Worm (Caenorhabditis elegans) whole organism, L1 larva: ENCODE data around the gene daf-18.

Experiments
- egl-27 ChIP-seq, 2 experiments: fragments of 150-350 bp in 1 of 2; sonication (generic microtip); optimal IDR thresholded peaks; 3 replicates each; lab custom pipeline; 2017 to 2018; ENCODE audit warnings: missing biosample characterization in 2 of 2, missing genetic modification characterization in 2 of 2, missing genetic modification reagents in 2 of 2
- mdl-1 ChIP-seq, 2 experiments: fragments of 150-350 bp; optimal IDR thresholded peaks; 2 replicates each; lab custom pipeline; 2014 to 2017; ENCODE audit warnings: missing biosample characterization in 2 of 2, missing genetic modification characterization in 2 of 2, inconsistent platforms in 1 of 2
- nhr-28 ChIP-seq: fragments of 150-350 bp; optimal IDR thresholded peaks from 2 replicates; lab custom pipeline; 2014; ENCODE audit warnings: missing biosample characterization, missing genetic modification characterization
- nhr-76 ChIP-seq: sonication (generic microtip); optimal IDR thresholded peaks from 2 replicates; lab custom pipeline; 2017; ENCODE audit warnings: missing biosample characterization, missing genetic modification characterization
- nhr-90 ChIP-seq: sonication (generic microtip); optimal IDR thresholded peaks from 2 replicates; lab custom pipeline; 2016; ENCODE audit warnings: mild to moderate bottlenecking, missing genetic modification characterization, missing compliant biosample characterization; ENCODE audit not compliant: poor library complexity
- snpc-4 ChIP-seq: fragments of 150-350 bp; optimal IDR thresholded peaks from 2 replicates; lab custom pipeline; 2014; ENCODE audit warnings: missing biosample characterization, missing genetic modification characterization

ce11 chrIV:425052-425451 is at the start of gene daf-18:
- TF ChIP-seq nhr-90 (tag; lab: Kevin White, UChicago) (no peak), egl-27 (tag; optimal IDR thresholded peaks at IDR 0.05; lab: Kevin White, UChicago) (no peak), nhr-28 (tag; lab: Kevin White, UChicago) (no peak), mdl-1 (tag; optimal IDR thresholded peaks at IDR 0.05; lab: Kevin White, UChicago) (no peak), nhr-76 (tag; lab: Kevin White, UChicago) (no peak), snpc-4 (tag; lab: Kevin White, UChicago) (no peak)
